Worm (Caenorhabditis elegans) whole organism, late embryonic: Measurements from ENCODE around the gene gldi-6.
A peak's percentile ranks its signal among the peaks of the same experiment; 100 is the strongest.

Experiments used
- K02D7.2 ChIP-seq: sonication (generic microtip); optimal IDR thresholded peaks from 2 replicates; lab custom pipeline; 2017; ENCODE audit warnings: mild to moderate bottlenecking, missing genetic modification characterization, missing compliant biosample characterization
- Y22D7AL.16 ChIP-seq: sonication (generic microtip); optimal IDR thresholded peaks from 2 replicates; lab custom pipeline; 2016; ENCODE audit warnings: missing genetic modification characterization, missing compliant biosample characterization
- ceh-14 ChIP-seq: sonication (generic microtip); optimal IDR thresholded peaks from 2 replicates; lab custom pipeline; 2016; ENCODE audit warnings: missing genotype, missing genetic modification characterization, missing compliant biosample characterization
- ceh-19 ChIP-seq: fragments of 200-800 bp; sonication (Bioruptor generic); optimal IDR thresholded peaks from 2 replicates; lab custom pipeline; 2018; ENCODE audit warnings: mild to moderate bottlenecking, missing genetic modification characterization, missing compliant biosample characterization
- ceh-2 ChIP-seq: sonication (generic microtip); optimal IDR thresholded peaks from 2 replicates; lab custom pipeline; 2016; ENCODE audit warnings: missing genotype, missing genetic modification characterization, missing compliant biosample characterization
- ceh-22 ChIP-seq: sonication (generic microtip); optimal IDR thresholded peaks from 2 replicates; lab custom pipeline; 2017; ENCODE audit warnings: missing biosample characterization, missing genetic modification characterization
- ceh-24 ChIP-seq: sonication (generic microtip); optimal IDR thresholded peaks from 2 replicates; lab custom pipeline; 2016; ENCODE audit warnings: mild to moderate bottlenecking, missing genetic modification characterization, missing compliant biosample characterization
- ceh-31 ChIP-seq: sonication (generic microtip); optimal IDR thresholded peaks from 2 replicates; lab custom pipeline; 2016; ENCODE audit warnings: missing genetic modification characterization, missing compliant biosample characterization
- ceh-34 ChIP-seq: sonication (generic microtip); optimal IDR thresholded peaks from 2 replicates; lab custom pipeline; 2016; ENCODE audit warnings: mild to moderate bottlenecking, missing genetic modification characterization, missing compliant biosample characterization
- ceh-48 ChIP-seq: sonication (generic microtip); optimal IDR thresholded peaks from 2 replicates; lab custom pipeline; 2016; ENCODE audit warnings: missing genetic modification characterization, inconsistent platforms, missing compliant biosample characterization
- che-1 ChIP-seq: sonication (generic microtip); optimal IDR thresholded peaks from 2 replicates; lab custom pipeline; 2016; ENCODE audit warnings: mild to moderate bottlenecking, missing genetic modification characterization, missing compliant biosample characterization
- dve-1 ChIP-seq: sonication (generic microtip); optimal IDR thresholded peaks from 2 replicates; lab custom pipeline; 2017; ENCODE audit warnings: antibody characterized with exemption, mild to moderate bottlenecking, missing genetic modification characterization, missing compliant biosample characterization
- elt-4 ChIP-seq: sonication (generic microtip); optimal IDR thresholded peaks from 2 replicates; lab custom pipeline; 2016; ENCODE audit warnings: missing genetic modification characterization, missing compliant biosample characterization
- ets-4 ChIP-seq: sonication (generic microtip); optimal IDR thresholded peaks from 2 replicates; lab custom pipeline; 2016; ENCODE audit warnings: missing genetic modification characterization, missing compliant biosample characterization
- eyg-1 ChIP-seq: sonication (generic microtip); optimal IDR thresholded peaks from 2 replicates; lab custom pipeline; 2016; ENCODE audit warnings: missing genotype, missing genetic modification characterization, missing compliant biosample characterization
- fax-1 ChIP-seq: sonication (generic microtip); optimal IDR thresholded peaks from 2 replicates; lab custom pipeline; 2016; ENCODE audit warnings: missing genotype, missing genetic modification characterization, missing compliant biosample characterization
- fkh-10 ChIP-seq: fragments of 150-350 bp; optimal IDR thresholded peaks from 2 replicates; lab custom pipeline; 2014; ENCODE audit warnings: missing biosample characterization, missing genetic modification reagents, missing genetic modification characterization
- fkh-6 ChIP-seq: sonication (generic microtip); optimal IDR thresholded peaks from 2 replicates; lab custom pipeline; 2016; ENCODE audit warnings: missing genetic modification characterization, missing compliant biosample characterization
- gmeb-2 ChIP-seq: sonication (generic microtip); optimal IDR thresholded peaks from 2 replicates; lab custom pipeline; 2016; ENCODE audit warnings: missing genetic modification characterization, inconsistent platforms, missing compliant biosample characterization
- hlh-15 ChIP-seq: sonication (generic microtip); optimal IDR thresholded peaks from 2 replicates; lab custom pipeline; 2016; ENCODE audit warnings: missing genetic modification characterization, missing compliant biosample characterization
- hlh-30 ChIP-seq: sonication (generic microtip); optimal IDR thresholded peaks from 2 replicates; lab custom pipeline; 2017; ENCODE audit warnings: antibody characterized with exemption, missing genetic modification characterization, missing compliant biosample characterization; ENCODE audit not compliant: insufficient read depth
- hlh-6 ChIP-seq: sonication (generic microtip); optimal IDR thresholded peaks from 2 replicates; lab custom pipeline; 2016; ENCODE audit warnings: missing genotype, missing genetic modification characterization, missing compliant biosample characterization
- lin-11 ChIP-seq: fragments of 200-800 bp; sonication (Bioruptor generic); optimal IDR thresholded peaks from 2 replicates; lab custom pipeline; 2018; ENCODE audit warnings: mild to moderate bottlenecking, missing genetic modification characterization, missing compliant biosample characterization
- madf-2 ChIP-seq: sonication (generic microtip); optimal IDR thresholded peaks from 2 replicates; lab custom pipeline; 2017; ENCODE audit warnings: missing genetic modification characterization, missing compliant biosample characterization
- nfya-1 ChIP-seq: sonication (generic microtip); optimal IDR thresholded peaks from 2 replicates; lab custom pipeline; 2017; ENCODE audit warnings: missing genetic modification characterization, mild to moderate bottlenecking, missing compliant biosample characterization, antibody characterized with exemption, moderate library complexity
- nhr-232 ChIP-seq: sonication (generic microtip); optimal IDR thresholded peaks from 2 replicates; lab custom pipeline; 2016; ENCODE audit warnings: missing genetic modification characterization, missing compliant biosample characterization
- npax-4 ChIP-seq: sonication (generic microtip); optimal IDR thresholded peaks from 2 replicates; lab custom pipeline; 2016; ENCODE audit warnings: missing genetic modification characterization, missing compliant biosample characterization
- odd-2 ChIP-seq: sonication (generic microtip); optimal IDR thresholded peaks from 2 replicates; lab custom pipeline; 2017; ENCODE audit warnings: antibody characterized with exemption, mild to moderate bottlenecking, missing genetic modification characterization, missing compliant biosample characterization
- pat-9 ChIP-seq: fragments of 200-800 bp; sonication (Bioruptor generic); optimal IDR thresholded peaks from 2 replicates; lab custom pipeline; 2018; ENCODE audit warnings: mild to moderate bottlenecking, missing genetic modification characterization, moderate library complexity, missing compliant biosample characterization
- pax-1 ChIP-seq: fragments of 150-350 bp; optimal IDR thresholded peaks from 2 replicates; lab custom pipeline; 2014; ENCODE audit warnings: missing biosample characterization, missing genetic modification characterization
- pha-2 ChIP-seq: sonication (generic microtip); optimal IDR thresholded peaks from 2 replicates; lab custom pipeline; 2017; ENCODE audit warnings: mild to moderate bottlenecking, missing genetic modification characterization, missing compliant biosample characterization
- pros-1 ChIP-seq: fragments of 150-350 bp; optimal IDR thresholded peaks from 2 replicates; lab custom pipeline; 2014; ENCODE audit warnings: missing biosample characterization, missing genetic modification reagents, missing genetic modification characterization
- rnt-1 ChIP-seq: sonication (generic microtip); optimal IDR thresholded peaks from 2 replicates; lab custom pipeline; 2016; ENCODE audit warnings: missing genetic modification characterization, missing compliant biosample characterization
- sox-4 ChIP-seq: sonication (generic microtip); optimal IDR thresholded peaks from 2 replicates; lab custom pipeline; 2017; ENCODE audit warnings: mild to moderate bottlenecking, missing genetic modification characterization, inconsistent platforms, missing compliant biosample characterization
- syd-9 ChIP-seq: sonication (generic microtip); optimal IDR thresholded peaks from 2 replicates; lab custom pipeline; 2016; ENCODE audit warnings: mild to moderate bottlenecking, missing genetic modification characterization, moderate library complexity, missing compliant biosample characterization
- tbx-2 ChIP-seq: sonication (generic microtip); optimal IDR thresholded peaks from 2 replicates; lab custom pipeline; 2016; ENCODE audit warnings: missing genetic modification characterization, missing compliant biosample characterization
- tbx-7 ChIP-seq: sonication (generic microtip); optimal IDR thresholded peaks from 2 replicates; lab custom pipeline; 2016; ENCODE audit warnings: missing genotype, missing genetic modification characterization, missing compliant biosample characterization
- unc-3 ChIP-seq, 2 experiments: fragments of 200-800 bp in 1 of 2; sonication (Bioruptor generic) in 1 of 2; sonication (generic microtip) in 1 of 2; conservative IDR thresholded peaks in 1 of 2; optimal IDR thresholded peaks in 1 of 2; 2 replicates each; pipeline versions ENCODE4 v1.3.6 to Lab custom; 2016 to 2022; ENCODE audit warnings: missing compliant biosample characterization in 2 of 2, missing genetic modification characterization in 2 of 2, missing genetic modification reagents in 1 of 2
- unc-55 ChIP-seq: sonication (generic microtip); optimal IDR thresholded peaks from 2 replicates; lab custom pipeline; 2017; ENCODE audit warnings: missing biosample characterization, missing genetic modification reagents, missing genetic modification characterization
- ztf-16 ChIP-seq: sonication (generic microtip); optimal IDR thresholded peaks from 2 replicates; lab custom pipeline; 2017; ENCODE audit warnings: missing genetic modification characterization, missing compliant biosample characterization

Gene gldi-6

ce11 chrII:3416528-3416927, 30.2 kb upstream of the gldi-6 start, which contains the start of gene nep-6:
nep-6 (plus strand) TSS chrII:3416828.
- TF ChIP-seq odd-2 (tag; lab: Kevin White, UChicago) (no peak), unc-55 (GFP tag; lab: Kevin White, UChicago) (no peak), ceh-14 (tag; lab: Kevin White, UChicago) (no peak), eyg-1 (tag; lab: Kevin White, UChicago) (no peak), ceh-24 (tag; lab: Kevin White, UChicago) (no peak), fax-1 (tag; lab: Kevin White, UChicago) (no peak)

DNA sequence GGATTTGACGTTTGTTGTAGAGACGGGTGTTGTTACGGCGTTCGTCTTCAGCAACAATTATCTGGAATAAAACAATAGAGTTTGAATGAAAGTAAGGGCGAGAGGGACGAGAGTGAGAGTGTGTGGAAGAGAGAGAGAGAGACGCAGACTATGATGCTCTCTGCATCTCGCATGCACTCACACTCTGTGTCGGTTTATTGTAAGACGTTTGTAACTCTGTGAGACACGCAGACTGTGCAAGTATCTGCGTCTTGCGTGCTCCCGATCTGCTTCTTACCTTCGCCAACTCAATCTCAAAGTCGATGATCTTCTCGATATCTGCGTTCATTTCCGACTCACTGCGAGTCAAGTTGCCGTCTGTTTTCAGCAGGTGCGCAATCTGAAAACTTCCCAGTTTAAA, 23.8 kb upstream of the gldi-6 start:
- no peak for TF ChIP-seq syd-9 (tag; lab: Kevin White, UChicago)
- no peak for TF ChIP-seq Y22D7AL.16 (tag; lab: Kevin White, UChicago)
- no peak for TF ChIP-seq ceh-22 (tag; lab: Kevin White, UChicago)
- TF ChIP-seq pax-1 (tag; lab: Kevin White, UChicago), result no peak
- no peak for TF ChIP-seq npax-4
- TF ChIP-seq pha-2 (tag; lab: Kevin White, UChicago), result no peak
- no peak for TF ChIP-seq ets-4 (tag; lab: Kevin White, UChicago)
- no peak for TF ChIP-seq ceh-2 (tag; lab: Kevin White, UChicago)
- TF ChIP-seq tbx-2 (tag; lab: Kevin White, UChicago), result no peak
- TF ChIP-seq nhr-232, result no peak
- TF ChIP-seq ztf-16 (tag; lab: Kevin White, UChicago), result no peak
- TF ChIP-seq rnt-1 (tag; lab: Kevin White, UChicago), result no peak
- TF ChIP-seq elt-4 (tag; lab: Kevin White, UChicago), result no peak
- TF ChIP-seq pat-9, result no peak
- TF ChIP-seq madf-2 (tag; lab: Kevin White, UChicago), result no peak
- no peak for TF ChIP-seq hlh-6 (tag; lab: Kevin White, UChicago)

DNA sequence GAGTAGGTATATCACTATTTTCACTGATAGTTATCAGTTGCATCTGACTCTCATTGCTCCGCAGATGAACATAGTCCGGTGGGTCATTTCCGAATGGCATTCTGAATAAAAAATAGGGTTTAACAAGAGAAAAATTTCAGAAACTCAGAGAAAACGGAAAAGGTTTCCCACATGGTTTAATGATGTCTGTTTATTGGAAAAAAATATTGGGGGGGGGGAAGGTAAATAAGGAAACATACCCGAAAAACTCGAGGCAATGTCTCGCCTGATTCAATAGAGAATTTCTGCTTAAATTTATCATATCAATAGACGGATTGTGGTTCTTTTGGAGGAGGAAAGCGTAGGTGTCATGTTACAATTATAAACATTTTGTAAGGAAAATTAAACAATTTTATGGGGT, 21.3 kb upstream of the gldi-6 start, which contains the start of gene nep-11:
Gene nep-11 (minus strand): TSS at position 101 of the 400 bp plus-strand sequence.
- TF ChIP-seq lin-11 (tag; lab: Kevin White, UChicago), result no peak
- no peak for TF ChIP-seq hlh-15 (tag; lab: Kevin White, UChicago)
- no peak for TF ChIP-seq che-1 (tag; lab: Kevin White, UChicago)
- TF ChIP-seq dve-1 (tag; lab: Kevin White, UChicago), result no peak
- no peak for TF ChIP-seq ceh-31 (tag; lab: Kevin White, UChicago)
- TF ChIP-seq ets-4 (tag; lab: Kevin White, UChicago), result no peak
- TF ChIP-seq pros-1 (tag; lab: Kevin White, UChicago), result no peak
- TF ChIP-seq ceh-2 (tag; lab: Kevin White, UChicago), result no peak
- TF ChIP-seq hlh-30 (tag; lab: Kevin White, UChicago), result no peak
- TF ChIP-seq fkh-6 (tag; lab: Kevin White, UChicago), result no peak
- no peak for TF ChIP-seq K02D7.2 (tag; lab: Kevin White, UChicago)
- no peak for TF ChIP-seq ceh-34
- TF ChIP-seq sox-4 (tag; lab: Kevin White, UChicago), result no peak
- TF ChIP-seq Y22D7AL.16 (tag; lab: Kevin White, UChicago), result no peak
- no peak for TF ChIP-seq gmeb-2 (tag; lab: Kevin White, UChicago)

ce11 chrII:3428158-3428704, 18.5 kb upstream of the gldi-6 start:
- TF ChIP-seq nfya-1 (tag; lab: Kevin White, UChicago) (peak; percentile 8), Y22D7AL.16 (tag; lab: Kevin White, UChicago) (no peak), tbx-7 (no peak), ceh-48 (tag; lab: Kevin White, UChicago) (peak; percentile 85), sox-4 (tag; lab: Kevin White, UChicago) (peak; percentile 17), unc-3 (GFP tag; conservative IDR thresholded peaks at IDR 0.05; lab: Robert Waterston, UW) (no peak), unc-3 (tag; optimal IDR thresholded peaks at IDR 0.05; lab: Kevin White, UChicago) (peak; percentile 11), hlh-30 (tag; lab: Kevin White, UChicago) (peak; percentile 28), fkh-10 (GFP tag; lab: Kevin White, UChicago) (no peak), syd-9 (tag; lab: Kevin White, UChicago) (no peak), ceh-19 (peak; percentile 49)
